Fruit fly (Drosophila melanogaster): ENCODE data around the gene CG34164.
A peak's percentile ranks its signal among the peaks of the same experiment; 100 is the strongest.

Gene CG34164

DNA sequence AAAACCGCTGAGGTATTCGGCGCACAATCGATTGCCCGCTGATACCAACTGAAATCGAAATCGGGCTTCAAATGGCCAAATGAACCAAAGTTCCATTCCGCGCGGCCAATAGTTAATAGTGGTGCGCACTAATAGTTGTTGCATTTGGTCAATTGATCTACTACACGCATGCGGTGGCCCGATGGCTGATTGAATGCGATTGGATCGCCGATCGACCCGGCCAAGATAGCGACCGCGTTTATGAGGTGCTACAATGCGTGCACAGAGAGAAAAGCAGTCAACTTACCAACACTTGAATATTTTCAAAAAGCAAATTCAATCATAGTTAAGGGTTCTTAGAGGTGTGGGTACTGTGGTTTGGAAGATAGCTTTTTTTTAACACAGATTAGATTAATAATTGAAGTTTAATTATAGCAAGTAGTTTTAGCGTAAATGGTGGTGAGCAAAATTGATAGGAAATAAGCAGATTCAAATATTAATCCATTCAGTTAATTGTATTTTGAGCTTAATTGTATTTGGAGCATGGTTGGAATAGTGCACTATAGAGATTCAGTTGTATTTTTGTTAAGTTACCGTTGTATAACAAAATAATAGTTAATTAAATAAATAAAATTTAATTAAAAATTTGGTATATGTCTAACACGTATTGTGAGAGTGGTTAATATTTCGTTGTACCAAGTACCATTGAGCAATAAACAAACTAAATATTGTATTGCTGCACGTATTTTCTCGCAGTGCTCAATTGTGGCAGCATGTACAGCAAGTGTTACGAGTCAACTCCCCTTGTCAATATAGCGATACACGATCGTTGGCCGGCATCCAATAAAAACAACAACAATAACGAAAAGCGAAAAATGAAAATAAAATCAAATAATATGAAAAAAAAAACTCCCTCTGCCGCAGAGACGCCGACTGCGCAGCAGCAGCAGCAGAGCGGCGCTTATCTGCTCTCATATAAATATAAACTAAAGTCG is 29.4 kb upstream of the CG34164 start (continued):
- TF ChIP-seq stwl (tag; optimal IDR thresholded peaks at IDR 0.05) (no peak), CG30431 (GFP tag; optimal IDR thresholded peaks at IDR 0.05) (peak; percentile 60), HLH54F (GFP tag; optimal IDR thresholded peaks at IDR 0.05) (peak; percentile 18), CG9609 (GFP tag; optimal IDR thresholded peaks at IDR 0.05) (peak; percentile 22), bcd (GFP tag; optimal IDR thresholded peaks at IDR 0.05) (peak; percentile 60), bigmax (GFP tag; optimal IDR thresholded peaks at IDR 0.05) (no peak), CG12104 (GFP tag; optimal IDR thresholded peaks at IDR 0.05) (peak; percentile 36), Trl (optimal IDR thresholded peaks at IDR 0.05) (no peak), Trl (GFP tag; optimal IDR thresholded peaks at IDR 0.05) (no peak), CG11695 (GFP tag; IDR thresholded peaks at IDR 0.05) (peak; percentile 43; the same call in 1 of the 3 replicates), crol (GFP tag; IDR thresholded peaks at IDR 0.05) (peak; percentile 31; the same call in 1 of the 2 replicates), Kr (GFP tag; optimal IDR thresholded peaks at IDR 0.05) (no peak), ara (GFP tag; IDR thresholded peaks at IDR 0.05) (peak; percentile 63), CG10543 (GFP tag; optimal IDR thresholded peaks at IDR 0.05) (peak; percentile 3), Elba2 (GFP tag; optimal IDR thresholded peaks at IDR 0.05) (no peak), ewg (GFP tag; optimal IDR thresholded peaks at IDR 0.05) (peak; percentile 44), BtbVII (GFP tag; optimal IDR thresholded peaks at IDR 0.05) (no peak), grau (tag; optimal IDR thresholded peaks at IDR 0.05) (peak; percentile 70), Mes4 (GFP tag; optimal IDR thresholded peaks at IDR 0.05) (peak; percentile 29), hkb (optimal IDR thresholded peaks at IDR 0.05) (no peak), hkb (GFP tag; IDR thresholded peaks at IDR 0.05) (0 out of 2 replicates have a peak, but pooled peaks have one; percentile 21), lilli (GFP tag; optimal IDR thresholded peaks at IDR 0.05) (peak; percentile 50), emc (GFP tag; optimal IDR thresholded peaks at IDR 0.05) (no peak), Sin3A (optimal IDR thresholded peaks at IDR 0.05) (no peak), Blimp-1 (GFP tag; optimal IDR thresholded peaks at IDR 0.05) (peak; percentile 63), CG5953 (GFP tag; IDR thresholded peaks at IDR 0.05) (no peak), CG7357 (GFP tag; IDR thresholded peaks at IDR 0.05) (0 out of 3 replicates have a peak, but pooled peaks have one; percentile 27), luna (GFP tag; optimal IDR thresholded peaks at IDR 0.05) (no peak), CG7372 (GFP tag; IDR thresholded peaks at IDR 0.05) (no peak), exex (tag; optimal IDR thresholded peaks at IDR 0.05) (peak; percentile 52), Doc2 (GFP tag; IDR thresholded peaks at IDR 0.05) (no peak), mirr (GFP tag; optimal IDR thresholded peaks at IDR 0.05) (peak; percentile 10), dpn (GFP tag; optimal IDR thresholded peaks at IDR 0.05) (peak in 1 of 2 experiments; percentile 40), pum (GFP tag; optimal IDR thresholded peaks at IDR 0.05) (no peak), CG6813 (GFP tag; optimal IDR thresholded peaks at IDR 0.05) (peak; percentile 28), Atf-2 (GFP tag; optimal IDR thresholded peaks at IDR 0.05) (no peak), CG8388 (GFP tag; optimal IDR thresholded peaks at IDR 0.05) (peak; percentile 46), Gug (GFP tag; IDR thresholded peaks at IDR 0.05) (peak; percentile 35), fu2 (GFP tag; optimal IDR thresholded peaks at IDR 0.05) (peak; percentile 11), CG8290 (GFP tag; optimal IDR thresholded peaks at IDR 0.05) (no peak), CG8290 (tag; optimal IDR thresholded peaks at IDR 0.05) (peak in 1 of 2 experiments; percentile 69), HLH3B (GFP tag; IDR thresholded peaks at IDR 0.05) (no peak), Hr3 (GFP tag; optimal IDR thresholded peaks at IDR 0.05) (peak; percentile 56), YL-1 (GFP tag; optimal IDR thresholded peaks at IDR 0.05) (no peak), CG7928 (GFP tag; optimal IDR thresholded peaks at IDR 0.05) (no peak), eyg (GFP tag; optimal IDR thresholded peaks at IDR 0.05) (no peak), CG17612 (GFP tag; IDR thresholded peaks at IDR 0.05) (peak; percentile 23; the same call in 1 of the 2 replicates), Sox102F (GFP tag; optimal IDR thresholded peaks at IDR 0.05) (peak; percentile 64), dan (GFP tag; IDR thresholded peaks at IDR 0.05) (no peak), ERR (GFP tag; optimal IDR thresholded peaks at IDR 0.05) (no peak), repo (GFP tag; optimal IDR thresholded peaks at IDR 0.05) (no peak)
